Worm (Caenorhabditis elegans): ENCODE data around the gene C05D12.4.

- TF ChIP-seq flt-1 (GFP tag; IDR thresholded peaks at IDR 0.05) = peak; percentile 72
- no peak for TF ChIP-seq ama-1 (optimal IDR thresholded peaks at IDR 0.05)
- TF ChIP-seq tbx-11 (GFP tag; IDR thresholded peaks at IDR 0.05) = no peak
These were observed 42.0 kb downstream of the C05D12.4 start, which contains the start of the genes metl-1 and W02B12.11 for ce11 chrII:11473525-11474181.
